Worm (Caenorhabditis elegans): ENCODE results near the gene hda-11.

Gene hda-11

DNA sequence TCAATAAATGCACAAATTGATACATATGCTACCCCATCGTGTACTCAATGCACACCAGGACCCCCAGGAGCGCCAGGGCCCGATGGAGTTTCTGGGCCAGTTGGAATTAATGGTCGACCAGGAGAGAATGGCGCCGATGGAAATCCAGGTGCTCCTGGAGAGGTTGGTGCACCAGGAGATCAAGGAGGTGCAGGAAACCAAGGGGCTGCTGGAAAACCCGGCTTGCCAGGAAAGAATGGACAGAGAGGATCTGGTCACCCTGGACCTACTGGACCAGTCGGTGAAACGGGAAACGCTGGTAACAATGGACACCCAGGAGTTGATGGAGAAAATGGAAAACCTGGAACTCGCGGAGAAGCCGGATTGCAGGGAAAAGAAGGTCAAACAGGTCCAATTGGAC is 35.6 kb downstream of the hda-11 start:
- TF ChIP-seq ceh-9 (tag; optimal IDR thresholded peaks at IDR 0.05), result no peak

ce11 chrV:10562817-10563216 is 36.8 kb downstream of the hda-11 start:
- TF ChIP-seq jun-1 (tag; optimal IDR thresholded peaks at IDR 0.05) (no peak), elt-1 (tag; optimal IDR thresholded peaks at IDR 0.05) (no peak), nhr-11 (tag; optimal IDR thresholded peaks at IDR 0.05) (no peak), lsy-12 (tag; optimal IDR thresholded peaks at IDR 0.05) (no peak), skn-1 (tag; optimal IDR thresholded peaks at IDR 0.05) (peak; percentile 27), ceh-16 (tag; optimal IDR thresholded peaks at IDR 0.05) (no peak), R02D3.7 (tag; optimal IDR thresholded peaks at IDR 0.05) (no peak), ama-1 (optimal IDR thresholded peaks at IDR 0.05) (no peak), egl-27 (tag; optimal IDR thresholded peaks at IDR 0.05) (no peak), pqm-1 (tag; optimal IDR thresholded peaks at IDR 0.05) (peak; percentile 49), elt-2 (tag; optimal IDR thresholded peaks at IDR 0.05) (peak; percentile 81), ztf-11 (tag; optimal IDR thresholded peaks at IDR 0.05) (no peak)

- no peak for TF ChIP-seq fkh-10 (GFP tag; optimal IDR thresholded peaks at IDR 0.05)
- TF ChIP-seq nhr-28 (tag; optimal IDR thresholded peaks at IDR 0.05), result no peak
- no peak for TF ChIP-seq unc-62 (GFP tag; optimal IDR thresholded peaks at IDR 0.05)
- no peak for TF ChIP-seq zag-1 (tag; optimal IDR thresholded peaks at IDR 0.05)
- TF ChIP-seq nhr-12 (tag; optimal IDR thresholded peaks at IDR 0.05), result no peak
- TF ChIP-seq ceh-16 (tag; optimal IDR thresholded peaks at IDR 0.05), result no peak
- no peak for TF ChIP-seq nhr-77 (tag; optimal IDR thresholded peaks at IDR 0.05)
- no peak for TF ChIP-seq lsy-12 (tag; optimal IDR thresholded peaks at IDR 0.05)
- TF ChIP-seq egl-5 (tag; optimal IDR thresholded peaks at IDR 0.05), result no peak
Measured at ce11 chrV:10564140-10564539, 38.2 kb downstream of the hda-11 start.

DNA sequence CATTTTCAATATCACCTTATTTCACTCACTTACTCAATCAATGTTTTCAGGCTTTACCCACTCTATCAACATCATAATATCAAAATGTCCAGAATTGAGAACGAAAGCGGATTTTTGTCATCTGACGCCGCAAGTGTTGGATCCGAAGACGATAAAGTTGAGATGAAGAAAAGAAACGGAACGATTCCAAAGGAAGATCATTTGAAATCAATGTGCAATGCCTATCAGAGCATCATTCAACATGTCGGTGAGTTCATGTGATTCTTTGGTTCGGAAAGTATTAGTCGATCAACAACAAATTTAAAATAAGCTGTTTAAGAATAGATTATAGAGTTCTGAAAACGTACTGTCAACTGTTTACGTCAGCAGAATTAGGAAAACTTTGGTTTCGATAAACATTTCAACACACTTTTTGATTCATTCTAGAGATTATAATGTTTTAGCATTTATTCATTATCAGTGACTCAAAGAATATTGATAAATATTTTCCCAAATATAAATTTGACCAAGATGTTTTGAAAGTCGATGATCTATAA is 38.9 kb downstream of the hda-11 start, which contains the start of gene cat-4:
Gene cat-4, plus strand, starts transcription at position 51 of the 536 bp plus-strand sequence.
- TF ChIP-seq nhr-77 (tag; optimal IDR thresholded peaks at IDR 0.05), result no peak
- TF ChIP-seq ztf-4 (tag; optimal IDR thresholded peaks at IDR 0.05), result no peak
- TF ChIP-seq pqm-1 (tag; optimal IDR thresholded peaks at IDR 0.05), result peak; percentile 68
- no peak for TF ChIP-seq ztf-11 (tag; optimal IDR thresholded peaks at IDR 0.05)
- TF ChIP-seq nhr-12 (tag; optimal IDR thresholded peaks at IDR 0.05), result no peak
- TF ChIP-seq ceh-28 (tag; optimal IDR thresholded peaks at IDR 0.05), result no peak
- no peak for TF ChIP-seq mdl-1 (tag; optimal IDR thresholded peaks at IDR 0.05)
- peak; percentile 8 for TF ChIP-seq jun-1 (tag; optimal IDR thresholded peaks at IDR 0.05)
- TF ChIP-seq elt-2 (tag; optimal IDR thresholded peaks at IDR 0.05), result peak; percentile 79
- TF ChIP-seq nhr-67 (tag; optimal IDR thresholded peaks at IDR 0.05), result no peak

DNA sequence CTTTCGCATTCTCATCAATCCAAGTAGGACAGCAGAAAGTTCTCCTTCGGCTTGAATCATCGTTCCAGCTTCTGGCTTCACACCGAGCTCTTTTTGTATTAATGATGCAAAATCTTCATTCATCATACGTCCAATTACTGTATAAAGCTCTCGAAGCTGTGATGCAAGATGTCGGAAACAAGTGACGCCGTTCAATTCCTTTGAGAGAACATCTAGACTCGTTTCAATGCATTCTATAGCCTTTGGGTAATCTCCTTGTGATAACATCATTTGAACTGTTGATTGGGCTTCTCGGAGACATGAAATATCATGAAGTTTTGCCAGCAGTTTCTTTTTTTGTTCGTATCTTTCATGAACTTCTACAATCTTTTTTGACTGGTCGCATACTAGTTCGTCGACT is 42.5 kb downstream of the hda-11 start:
- TF ChIP-seq aly-2 (tag; optimal IDR thresholded peaks at IDR 0.05) (no peak), elt-2 (tag; optimal IDR thresholded peaks at IDR 0.05) (no peak)

DNA sequence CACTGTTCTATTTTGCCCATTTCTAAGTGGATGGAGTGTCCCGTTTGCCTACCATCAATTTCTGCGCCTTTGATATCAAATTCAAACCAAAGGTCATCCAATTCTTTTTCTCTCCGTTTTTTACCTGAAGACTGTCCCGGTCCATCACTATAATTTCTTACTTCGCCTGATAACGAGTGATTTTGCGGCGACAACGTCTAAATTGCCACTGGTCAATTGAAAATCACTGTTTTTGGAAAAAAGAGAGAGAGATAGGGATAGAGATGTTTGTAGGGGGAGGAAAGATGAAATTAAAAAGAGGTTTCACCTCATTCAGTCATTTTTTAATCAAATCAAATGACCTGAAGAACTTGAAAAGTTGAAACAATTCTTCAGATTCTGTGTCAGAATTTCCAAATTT is 45.5 kb downstream of the hda-11 start:
- TF ChIP-seq elt-3 (tag; optimal IDR thresholded peaks at IDR 0.05), result peak in 1 of 3 experiments; percentile 1
- TF ChIP-seq ceh-16 (tag; optimal IDR thresholded peaks at IDR 0.05), result no peak

- TF ChIP-seq elt-3 (tag; optimal IDR thresholded peaks at IDR 0.05), result no peak
- no peak for TF ChIP-seq mdl-1 (tag; optimal IDR thresholded peaks at IDR 0.05)
- no peak for TF ChIP-seq nhr-76 (tag; optimal IDR thresholded peaks at IDR 0.05)
- TF ChIP-seq nhr-28 (tag; optimal IDR thresholded peaks at IDR 0.05), result no peak
- no peak for TF ChIP-seq ceh-9 (tag; optimal IDR thresholded peaks at IDR 0.05)
- TF ChIP-seq fos-1 (tag; optimal IDR thresholded peaks at IDR 0.05), result no peak
- TF ChIP-seq nhr-237 (tag; optimal IDR thresholded peaks at IDR 0.05), result no peak
- no peak for TF ChIP-seq elt-2 (tag; optimal IDR thresholded peaks at IDR 0.05)
- no peak for TF ChIP-seq ceh-16 (tag; optimal IDR thresholded peaks at IDR 0.05)
- TF ChIP-seq nfya-1 (tag; optimal IDR thresholded peaks at IDR 0.05; ENCODE audit: insufficient read depth), result no peak
- TF ChIP-seq egl-5 (tag; optimal IDR thresholded peaks at IDR 0.05), result no peak
- TF ChIP-seq unc-39 (tag; optimal IDR thresholded peaks at IDR 0.05), result no peak
- TF ChIP-seq nhr-43 (tag; optimal IDR thresholded peaks at IDR 0.05; ENCODE audit: poor library complexity, severe bottlenecking), result no peak
- no peak for TF ChIP-seq pqm-1 (tag; optimal IDR thresholded peaks at IDR 0.05)
- no peak for TF ChIP-seq unc-62 (GFP tag; optimal IDR thresholded peaks at IDR 0.05)
- no peak for TF ChIP-seq ceh-28 (tag; optimal IDR thresholded peaks at IDR 0.05)
- TF ChIP-seq lsy-12 (tag; optimal IDR thresholded peaks at IDR 0.05), result no peak
- TF ChIP-seq tbx-2 (tag; optimal IDR thresholded peaks at IDR 0.05), result no peak
Measured at ce11 chrV:10572614-10573013, 46.6 kb downstream of the hda-11 start, which contains the start of gene del-6. Gene del-6, plus strand, starts transcription at chrV:10572914.
